Worm (Caenorhabditis elegans) whole organism, L1 larva: ENCODE data around the gene Y49E10.10.
"Not testable (repeated sequence)": the region's sequence is repeated elsewhere in the genome, so short reads cannot be mapped to it uniquely, and the experiment has no call there.

ENCODE experiments used
- blmp-1 ChIP-seq: fragments of 150-350 bp; optimal IDR thresholded peaks from 2 replicates; lab custom pipeline; 2014; ENCODE audit warnings: missing biosample characterization, missing genetic modification characterization
- lin-35 ChIP-seq, 2 experiments: fragments of 150-350 bp; optimal IDR thresholded peaks; 2 replicates each; lab custom pipeline; 2014; ENCODE audit warnings: missing biosample characterization in 2 of 2, missing genetic modification characterization in 2 of 2, missing genetic modification reagents in 2 of 2
- nhr-11 ChIP-seq: fragments of 150-350 bp; optimal IDR thresholded peaks from 2 replicates; lab custom pipeline; 2014; ENCODE audit warnings: missing biosample characterization, missing genetic modification characterization
- nhr-85 ChIP-seq: sonication (generic microtip); peaks from one replicate; lab custom pipeline; 2016; ENCODE audit warnings: missing genetic modification characterization, inconsistent platforms, missing compliant biosample characterization
- unc-62 ChIP-seq: fragments of 150-350 bp; optimal IDR thresholded peaks from 2 replicates; lab custom pipeline; 2014; ENCODE audit warnings: missing biosample characterization, missing genetic modification reagents, missing genetic modification characterization

DNA sequence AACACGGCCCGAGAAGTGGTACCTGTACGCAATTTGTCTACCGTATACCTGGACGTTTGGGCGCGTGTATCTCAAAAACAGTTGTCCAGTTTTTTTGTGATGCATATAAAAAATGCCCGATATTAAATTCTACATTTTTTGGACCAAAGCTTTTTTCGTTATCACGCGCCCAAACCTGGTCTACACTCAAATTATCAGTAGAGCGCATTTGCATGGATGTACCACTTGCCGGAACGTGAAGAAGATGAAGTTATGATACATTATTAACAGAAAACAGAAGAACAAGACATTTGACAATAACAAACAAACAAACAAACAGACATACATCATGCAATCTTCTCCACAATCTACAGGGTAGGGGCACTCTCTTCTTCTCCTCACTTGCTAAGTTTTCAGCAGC, 52.3 kb downstream of the Y49E10.10 start:
- not testable (repeated sequence) for TF ChIP-seq nhr-11 (tag; lab: Kevin White, UChicago); unc-62 (GFP tag; lab: Kevin White, UChicago); nhr-85 (tag; lab: Kevin White, UChicago); blmp-1 (tag; lab: Kevin White, UChicago)
- peak; percentile 11 to 61 for TF ChIP-seq lin-35 (GFP tag; optimal IDR thresholded peaks at IDR 0.05; lab: Kevin White, UChicago)
